Worm (Caenorhabditis elegans): Measurements from ENCODE around the gene cyp-13A10.

ce11 chrII:9674678-9675077 lies 12.0 kb upstream of the cyp-13A10 start, which contains the start of gene arc-1:
- TF ChIP-seq med-1 (GFP tag; optimal IDR thresholded peaks at IDR 0.05; ENCODE audit: insufficient read depth), result no peak
- no peak for TF ChIP-seq tab-1 (GFP tag; IDR thresholded peaks at IDR 0.05)
- no peak for TF ChIP-seq klf-2 (GFP tag; conservative IDR thresholded peaks at IDR 0.05)
- TF ChIP-seq ref-1 (GFP tag; conservative IDR thresholded peaks at IDR 0.05), result no peak

All from whole organism, midembryonic.